Fruit fly (Drosophila melanogaster) whole organism, embryonic: ENCODE data around the gene CG15435.
A peak's percentile ranks its signal among the peaks of the same experiment; 100 is the strongest.

Source experiments
- Antp ChIP-seq: fragments of 200-800 bp; sonication (Bioruptor generic); optimal IDR thresholded peaks from 3 replicates; lab custom pipeline; 2016; ENCODE audit warnings: missing biosample characterization, missing genetic modification characterization
- B-H2 ChIP-seq: fragments of 200-800 bp; sonication (Bioruptor generic); optimal IDR thresholded peaks from 2 replicates; lab custom pipeline; 2018; ENCODE audit warnings: missing biosample characterization, mild to moderate bottlenecking, missing genetic modification characterization
- CG12104 ChIP-seq: fragments of 200-800 bp; sonication (Bioruptor generic); optimal IDR thresholded peaks from 3 replicates; lab custom pipeline; 2016; ENCODE audit warnings: missing biosample characterization, missing genetic modification characterization
- CG15011 ChIP-seq: fragments of 200-800 bp; sonication (Bioruptor generic); optimal IDR thresholded peaks from 3 replicates; lab custom pipeline; 2018; ENCODE audit warnings: missing biosample characterization, mild to moderate bottlenecking, missing genetic modification characterization
- CG1647 ChIP-seq: fragments of 200-800 bp; sonication (Bioruptor generic); optimal IDR thresholded peaks from 3 replicates; lab custom pipeline; 2016; ENCODE audit warnings: missing biosample characterization, missing genetic modification characterization
- CG2120 ChIP-seq: fragments of 200-800 bp; sonication (Bioruptor generic); optimal IDR thresholded peaks from 3 replicates; lab custom pipeline; 2016; ENCODE audit warnings: missing biosample characterization, missing genetic modification characterization
- CG3065 ChIP-seq: fragments of 200-800 bp; sonication (Bioruptor generic); optimal IDR thresholded peaks from 2 replicates; lab custom pipeline; 2016; ENCODE audit warnings: missing biosample characterization, missing genetic modification characterization
- CG31224 ChIP-seq: fragments of 200-800 bp; sonication (Bioruptor generic); IDR thresholded peaks from 2 replicates; pipeline ENCODE4 v1.3.6; 2022; ENCODE audit warnings: missing biosample characterization, missing genetic modification characterization
- CG31388 ChIP-seq: fragments of 200-800 bp; sonication (Bioruptor generic); optimal IDR thresholded peaks from 2 replicates; lab custom pipeline; 2016; ENCODE audit warnings: missing biosample characterization, missing genetic modification characterization
- CG3163 ChIP-seq: fragments of 200-800 bp; sonication (Bioruptor generic); optimal IDR thresholded peaks from 3 replicates; lab custom pipeline; 2016; ENCODE audit warnings: missing biosample characterization, missing genetic modification characterization
- CG3407 ChIP-seq: fragments of 200-800 bp; sonication (Bioruptor generic); optimal IDR thresholded peaks from 2 replicates; lab custom pipeline; 2018; ENCODE audit warnings: missing biosample characterization, mild to moderate bottlenecking, missing genetic modification characterization
- CG7839 ChIP-seq: fragments of 200-800 bp; sonication (Bioruptor generic); optimal IDR thresholded peaks from 3 replicates; lab custom pipeline; 2018; ENCODE audit warnings: missing biosample characterization, mild to moderate bottlenecking, missing genetic modification characterization, moderate library complexity
- CG7928 ChIP-seq: fragments of 200-800 bp; sonication (Bioruptor generic); optimal IDR thresholded peaks from 2 replicates; lab custom pipeline; 2017; ENCODE audit warnings: missing biosample characterization, mild to moderate bottlenecking, missing genetic modification characterization
- CG8290 ChIP-seq, 3 experiments: fragments of 200-800 bp; sonication (Bioruptor generic); optimal IDR thresholded peaks; 2 replicates each; lab custom pipeline; 2016 to 2019; ENCODE audit warnings: missing biosample characterization in 3 of 3, missing genetic modification characterization in 3 of 3, mild to moderate bottlenecking in 2 of 3, moderate library complexity in 1 of 3
- CG8765 ChIP-seq: fragments of 200-800 bp; sonication (Bioruptor generic); IDR thresholded peaks from 2 replicates; pipeline ENCODE4 v1.3.6; 2022; ENCODE audit warnings: missing biosample characterization, missing genetic modification characterization
- Camta ChIP-seq: fragments of 200-800 bp; sonication (Bioruptor generic); optimal IDR thresholded peaks from 2 replicates; lab custom pipeline; 2016; ENCODE audit warnings: missing biosample characterization, missing genetic modification characterization
- Chrac-16 ChIP-seq: fragments of 200-800 bp; sonication (Bioruptor generic); optimal IDR thresholded peaks from 3 replicates; lab custom pipeline; 2016; ENCODE audit warnings: missing biosample characterization, missing genetic modification characterization
- Dek ChIP-seq: fragments of 200-800 bp; sonication (Bioruptor generic); optimal IDR thresholded peaks from 3 replicates; lab custom pipeline; 2019; ENCODE audit warnings: missing biosample characterization, mild to moderate bottlenecking, missing genetic modification characterization, moderate library complexity
- Eip74EF ChIP-seq, 2 experiments: fragments of 200-800 bp in 1 of 2; fragments of >200 bp in 1 of 2; sonication (Bioruptor generic) in 1 of 2; optimal IDR thresholded peaks; 2 replicates each; lab custom pipeline; 2017 to 2019; ENCODE audit warnings: missing biosample characterization in 2 of 2, missing genetic modification characterization in 2 of 2, mild to moderate bottlenecking in 1 of 2, moderate library complexity in 1 of 2
- Gsc ChIP-seq: fragments of 200-800 bp; sonication (Bioruptor generic); IDR thresholded peaks from 2 replicates; pipeline ENCODE4 v1.3.6; 2022; ENCODE audit warnings: missing biosample characterization, missing genetic modification characterization
- HLHmδ ChIP-seq: fragments of 200-800 bp; sonication (Bioruptor generic); optimal IDR thresholded peaks from 2 replicates; lab custom pipeline; 2018; ENCODE audit warnings: missing biosample characterization, mild to moderate bottlenecking, missing genetic modification characterization, moderate library complexity
- Hr78 ChIP-seq, 2 experiments: fragments of 200-800 bp in 1 of 2; fragments of >200 bp in 1 of 2; sonication (Bioruptor generic) in 1 of 2; optimal IDR thresholded peaks; 2 replicates each; lab custom pipeline; 2017 to 2019; ENCODE audit warnings: missing biosample characterization in 2 of 2, missing genetic modification characterization in 2 of 2, mild to moderate bottlenecking in 1 of 2, moderate library complexity in 1 of 2
- Lpt ChIP-seq: fragments of >200 bp; optimal IDR thresholded peaks from 2 replicates; lab custom pipeline; 2018; ENCODE audit warnings: missing biosample characterization, missing genetic modification characterization
- Mad ChIP-seq: fragments of 200-800 bp; sonication (Bioruptor generic); optimal IDR thresholded peaks from 2 replicates; lab custom pipeline; 2016; ENCODE audit warnings: missing biosample characterization, missing genetic modification characterization
- NK7.1 ChIP-seq: fragments of 200-800 bp; sonication (Bioruptor generic); optimal IDR thresholded peaks from 3 replicates; lab custom pipeline; 2016; ENCODE audit warnings: missing biosample characterization, missing genetic modification characterization
- Six4 ChIP-seq: fragments of 200-800 bp; sonication (Bioruptor generic); optimal IDR thresholded peaks from 2 replicates; lab custom pipeline; 2016; ENCODE audit warnings: missing biosample characterization, missing genetic modification characterization
- Sox102F ChIP-seq: fragments of 200-800 bp; sonication (Bioruptor generic); optimal IDR thresholded peaks from 2 replicates; lab custom pipeline; 2018; ENCODE audit warnings: missing biosample characterization, mild to moderate bottlenecking, missing genetic modification characterization, moderate library complexity
- ac ChIP-seq: fragments of 200-800 bp; sonication (Bioruptor generic); optimal IDR thresholded peaks from 3 replicates; lab custom pipeline; 2017; ENCODE audit warnings: missing biosample characterization, mild to moderate bottlenecking, missing genetic modification characterization
- al ChIP-seq: fragments of 200-800 bp; sonication (Bioruptor generic); IDR thresholded peaks from 2 replicates; pipeline ENCODE4 v1.3.6; 2022; ENCODE audit warnings: missing biosample characterization, missing genetic modification characterization
- amos ChIP-seq: fragments of 200-800 bp; sonication (Bioruptor generic); IDR thresholded peaks from 2 replicates; pipeline ENCODE4 v1.3.6; 2022; ENCODE audit warnings: missing biosample characterization, missing genetic modification characterization; ENCODE audit not compliant: partially characterized antibody
- corto ChIP-seq: fragments of 200-800 bp; sonication (Bioruptor generic); optimal IDR thresholded peaks from 2 replicates; lab custom pipeline; 2016; ENCODE audit warnings: missing biosample characterization, mild to moderate bottlenecking, missing genetic modification characterization, moderate library complexity
- crol ChIP-seq: fragments of 200-800 bp; sonication (Bioruptor generic); IDR thresholded peaks from 2 replicates; pipeline ENCODE4 v1.3.6; 2022; ENCODE audit warnings: missing biosample characterization, missing genetic modification characterization
- eyg ChIP-seq: fragments of 200-800 bp; sonication (Bioruptor generic); optimal IDR thresholded peaks from 3 replicates; lab custom pipeline; 2016; ENCODE audit warnings: missing biosample characterization, missing genetic modification characterization
- ftz-f1 ChIP-seq: fragments of 200-800 bp; sonication (Bioruptor generic); optimal IDR thresholded peaks from 2 replicates; lab custom pipeline; 2016; ENCODE audit warnings: missing biosample characterization, missing genetic modification characterization
- grn ChIP-seq: fragments of 200-800 bp; sonication (Bioruptor generic); optimal IDR thresholded peaks from 3 replicates; lab custom pipeline; 2017; ENCODE audit warnings: missing biosample characterization, missing genetic modification characterization
- gsb ChIP-seq: fragments of 200-800 bp; sonication (Bioruptor generic); IDR thresholded peaks from 2 replicates; pipeline ENCODE4 v1.3.6; 2022; ENCODE audit warnings: missing biosample characterization, missing genetic modification characterization
- hbn ChIP-seq: fragments of 200-800 bp; sonication (Bioruptor generic); IDR thresholded peaks from 2 replicates; pipeline ENCODE4 v1.3.6; 2022; ENCODE audit warnings: missing biosample characterization, missing genetic modification characterization; ENCODE audit not compliant: partially characterized antibody
- her ChIP-seq: fragments of 200-800 bp; sonication (Bioruptor generic); optimal IDR thresholded peaks from 2 replicates; lab custom pipeline; 2016; ENCODE audit warnings: missing biosample characterization, missing genetic modification characterization
- insv ChIP-seq, 2 experiments: fragments of 200-800 bp; sonication (Bioruptor generic); optimal IDR thresholded peaks; 3 replicates each; lab custom pipeline; 2016 to 2018; ENCODE audit warnings: missing biosample characterization in 2 of 2, missing genetic modification characterization in 2 of 2
- klu ChIP-seq: fragments of 200-800 bp; sonication (Bioruptor generic); IDR thresholded peaks from 2 replicates; pipeline ENCODE4 v1.3.6; 2022; ENCODE audit warnings: missing biosample characterization, missing genetic modification characterization
- nau ChIP-seq: fragments of 200-800 bp; sonication (Bioruptor generic); optimal IDR thresholded peaks from 3 replicates; lab custom pipeline; 2017; ENCODE audit warnings: missing biosample characterization, mild to moderate bottlenecking, missing genetic modification characterization, missing genetic modification reagents
- onecut ChIP-seq: fragments of 200-800 bp; sonication (Bioruptor generic); IDR thresholded peaks from 2 replicates; pipeline ENCODE4 v1.3.6; 2022; ENCODE audit warnings: missing biosample characterization, missing genetic modification characterization
- ranshi ChIP-seq: fragments of 200-800 bp; sonication (Bioruptor generic); IDR thresholded peaks from 2 replicates; pipeline ENCODE4 v1.3.6; 2022; ENCODE audit warnings: missing biosample characterization, missing genetic modification characterization
- schlank ChIP-seq: fragments of 200-800 bp; sonication (Bioruptor generic); optimal IDR thresholded peaks from 2 replicates; lab custom pipeline; 2018; ENCODE audit warnings: missing biosample characterization, mild to moderate bottlenecking, missing genetic modification characterization
- tll ChIP-seq, 2 experiments: fragments of 200-800 bp in 1 of 2; fragments of >200 bp in 1 of 2; sonication (Bioruptor generic) in 1 of 2; optimal IDR thresholded peaks; 2 replicates each; lab custom pipeline; 2017 to 2019; ENCODE audit warnings: missing biosample characterization in 2 of 2, missing genetic modification characterization in 2 of 2, mild to moderate bottlenecking in 1 of 2, moderate library complexity in 1 of 2
- trem ChIP-seq: fragments of 200-800 bp; optimal IDR thresholded peaks from 3 replicates; lab custom pipeline; 2019; ENCODE audit warnings: missing biosample characterization, mild to moderate bottlenecking, missing genetic modification characterization, moderate library complexity
- ttk ChIP-seq: fragments of 200-800 bp; sonication (Bioruptor generic); IDR thresholded peaks from 2 replicates; pipeline ENCODE4 v2.1.2; 2022; ENCODE audit warnings: missing biosample characterization, missing genetic modification characterization
- usp ChIP-seq: fragments of >200 bp; optimal IDR thresholded peaks from 2 replicates; lab custom pipeline; 2017; ENCODE audit warnings: missing biosample characterization, missing genetic modification characterization
- wdn ChIP-seq: fragments of 200-800 bp; sonication (Bioruptor generic); IDR thresholded peaks from 2 replicates; pipeline ENCODE4 v1.3.6; 2022; ENCODE audit warnings: missing biosample characterization, missing genetic modification characterization
- wor ChIP-seq: fragments of 200-800 bp; sonication (Bioruptor generic); IDR thresholded peaks from 2 replicates; pipeline ENCODE4 v1.3.6; 2022; ENCODE audit warnings: missing biosample characterization, missing genetic modification characterization
- yki ChIP-seq: fragments of >200 bp; optimal IDR thresholded peaks from 3 replicates; lab custom pipeline; 2018

The CG15435 gene

dm6 chr2L:4456539-4456994, 3.0 kb upstream of the CG15435 start, which contains the start of gene Gs1l (continued):
- no peak for TF ChIP-seq CG1647 (GFP tag; lab: Kevin White, UChicago)
- no peak for TF ChIP-seq insv (GFP tag; optimal IDR thresholded peaks at IDR 0.05; lab: Kevin White, UChicago)
- TF ChIP-seq B-H2, result peak; percentile 66
- no peak for TF ChIP-seq CG3065 (GFP tag; lab: Kevin White, UChicago)
- no peak for TF ChIP-seq Gsc
- TF ChIP-seq crol (GFP tag; lab: Robert Waterston, UW), result 0 out of 2 replicates have a peak, but pooled peaks have one; percentile 15
- TF ChIP-seq Mad (GFP tag; lab: Kevin White, UChicago), result no peak
- no peak for TF ChIP-seq gsb (GFP tag; lab: Robert Waterston, UW)
- no peak for TF ChIP-seq Camta (GFP tag; lab: Kevin White, UChicago)
- no peak for TF ChIP-seq onecut
- no peak for TF ChIP-seq Antp
- no peak for TF ChIP-seq ac
- TF ChIP-seq Lpt (GFP tag; lab: Kevin White, UChicago), result no peak
- TF ChIP-seq CG7839 (tag; lab: Kevin White, UChicago), result peak; percentile 36
- TF ChIP-seq ranshi (GFP tag; lab: Robert Waterston, UW), result no peak
- TF ChIP-seq al (GFP tag; lab: Robert Waterston, UW), result no peak
- no peak for TF ChIP-seq Chrac-16
- peak in 1 of 2 experiments; percentile 68 for TF ChIP-seq Eip74EF (GFP tag; optimal IDR thresholded peaks at IDR 0.05; lab: Kevin White, UChicago)
- TF ChIP-seq nau, result no peak
- no peak for TF ChIP-seq HLHmδ
- no peak for TF ChIP-seq wdn
- TF ChIP-seq NK7.1 (GFP tag; lab: Kevin White, UChicago), result no peak
- TF ChIP-seq Six4, result no peak
- TF ChIP-seq CG8765 (GFP tag; lab: Robert Waterston, UW), result no peak; the same call in 1 of the 2 replicates
- no peak for TF ChIP-seq ttk
- TF ChIP-seq CG12104 (GFP tag; lab: Kevin White, UChicago), result no peak
- no peak for TF ChIP-seq CG3163
- peak; percentile 24 for TF ChIP-seq CG2120 (GFP tag; lab: Kevin White, UChicago)
- TF ChIP-seq amos (GFP tag; lab: Robert Waterston, UW), result no peak
- no peak for TF ChIP-seq Sox102F (GFP tag; lab: Kevin White, UChicago)
- TF ChIP-seq CG3407 (GFP tag; lab: Kevin White, UChicago), result no peak
- TF ChIP-seq Hr78 (GFP tag; optimal IDR thresholded peaks at IDR 0.05; lab: Kevin White, UChicago), result peak in 1 of 2 experiments; percentile 55
- TF ChIP-seq tll (GFP tag; optimal IDR thresholded peaks at IDR 0.05; lab: Kevin White, UChicago), result no peak
- no peak for TF ChIP-seq CG31224 (GFP tag; lab: Robert Waterston, UW)
- TF ChIP-seq hbn, result no peak
- TF ChIP-seq wor (GFP tag; lab: Robert Waterston, UW), result no peak
- TF ChIP-seq grn, result no peak
- no peak for TF ChIP-seq usp (GFP tag; lab: Kevin White, UChicago)
- TF ChIP-seq eyg, result no peak
- no peak for TF ChIP-seq CG8290 (GFP tag; optimal IDR thresholded peaks at IDR 0.05; lab: Kevin White, UChicago)
- TF ChIP-seq CG8290 (tag; optimal IDR thresholded peaks at IDR 0.05; lab: Kevin White, UChicago), result peak in 1 of 2 experiments; percentile 49
- TF ChIP-seq her, result no peak
- no peak for TF ChIP-seq CG7928 (GFP tag; lab: Kevin White, UChicago)
- TF ChIP-seq yki (lab: Kevin White, UChicago), result no peak
- TF ChIP-seq klu (GFP tag; lab: Robert Waterston, UW), result no peak
- TF ChIP-seq Dek, result peak; percentile 38
- no peak for TF ChIP-seq CG31388 (GFP tag; lab: Kevin White, UChicago)
- TF ChIP-seq ftz-f1 (GFP tag; lab: Kevin White, UChicago), result peak; percentile 88
- TF ChIP-seq trem, result no peak
- TF ChIP-seq corto (GFP tag; lab: Kevin White, UChicago), result no peak
- TF ChIP-seq CG15011 (GFP tag; lab: Kevin White, UChicago), result no peak
- TF ChIP-seq schlank (tag; lab: Kevin White, UChicago), result no peak
